Worm (Caenorhabditis elegans) whole organism, L4 larva: ENCODE data around the gene pgp-1.
A peak's percentile ranks its signal among the peaks of the same experiment; 100 is the strongest.

ENCODE experiments used
- F37D6.2 ChIP-seq: sonication (generic microtip); optimal IDR thresholded peaks from 2 replicates; lab custom pipeline; 2016; ENCODE audit warnings: mild to moderate bottlenecking, missing genetic modification characterization, missing compliant biosample characterization
- F49E8.2 ChIP-seq: sonication (generic microtip); optimal IDR thresholded peaks from 2 replicates; lab custom pipeline; 2016; ENCODE audit warnings: missing compliant biosample characterization, mild to moderate bottlenecking, missing genetic modification characterization, borderline replicate concordance
- T26A8.4 ChIP-seq: fragments of 200-800 bp; sonication (Bioruptor generic); IDR thresholded peaks from 2 replicates; pipeline ENCODE4 v1.3.6; 2022; ENCODE audit warnings: missing genetic modification characterization, missing compliant biosample characterization
- Y75B8A.6 ChIP-seq: fragments of 200-800 bp; sonication (Bioruptor generic); IDR thresholded peaks from 2 replicates; pipeline ENCODE4 v1.3.6; 2022; ENCODE audit warnings: missing genetic modification reagents, missing genetic modification characterization, missing compliant biosample characterization
- aha-1 ChIP-seq: fragments of 150-350 bp; peaks from one replicate; lab custom pipeline; 2014; ENCODE audit warnings: missing biosample characterization, missing genetic modification characterization
- aly-2 ChIP-seq: sonication (generic microtip); optimal IDR thresholded peaks from 2 replicates; lab custom pipeline; 2018; ENCODE audit warnings: missing biosample characterization, missing genetic modification characterization
- ceh-82 ChIP-seq: sonication (generic microtip); optimal IDR thresholded peaks from 2 replicates; lab custom pipeline; 2017; ENCODE audit warnings: missing biosample characterization, missing genetic modification characterization
- ctbp-1 ChIP-seq: fragments of 200-800 bp; sonication (Bioruptor generic); IDR thresholded peaks from 2 replicates; pipeline ENCODE4 v1.3.6; 2022; ENCODE audit warnings: missing genetic modification reagents, missing genetic modification characterization, missing compliant biosample characterization
- daf-16 ChIP-seq, 3 experiments: sonication (generic microtip); optimal IDR thresholded peaks; 2 replicates each; lab custom pipeline; 2016 to 2017; ENCODE audit warnings: missing genetic modification characterization in 3 of 3, missing genetic modification reagents in 3 of 3, mild to moderate bottlenecking in 2 of 3, missing compliant biosample characterization in 2 of 3, missing biosample characterization in 1 of 3, moderate library complexity in 1 of 3
- daf-8 ChIP-seq: fragments of 200-800 bp; sonication (Bioruptor generic); IDR thresholded peaks from 2 replicates; pipeline ENCODE4 v1.3.6; 2022; ENCODE audit warnings: missing genetic modification characterization, missing compliant biosample characterization
- dmd-8 ChIP-seq: fragments of 200-800 bp; sonication (Bioruptor generic); IDR thresholded peaks from 2 replicates; pipeline ENCODE4 v1.3.6; 2022; ENCODE audit warnings: missing genetic modification characterization, missing compliant biosample characterization
- duxl-1 ChIP-seq: sonication (generic microtip); optimal IDR thresholded peaks from 2 replicates; lab custom pipeline; 2016; ENCODE audit warnings: mild to moderate bottlenecking, missing genetic modification characterization, moderate library complexity, missing compliant biosample characterization; ENCODE audit not compliant: poor library complexity
- dve-1 ChIP-seq: sonication (generic microtip); optimal IDR thresholded peaks from 2 replicates; lab custom pipeline; 2017; ENCODE audit warnings: antibody characterized with exemption, mild to moderate bottlenecking, missing genetic modification characterization, missing compliant biosample characterization; ENCODE audit not compliant: insufficient read depth
- egl-27 ChIP-seq: sonication (generic microtip); optimal IDR thresholded peaks from 3 replicates; lab custom pipeline; 2017; ENCODE audit warnings: missing biosample characterization, missing genetic modification reagents, missing genetic modification characterization
- fkh-10 ChIP-seq: fragments of 150-350 bp; optimal IDR thresholded peaks from 2 replicates; lab custom pipeline; 2014; ENCODE audit warnings: missing biosample characterization, missing genetic modification reagents, missing genetic modification characterization
- fos-1 ChIP-seq: fragments of 150-350 bp; optimal IDR thresholded peaks from 2 replicates; lab custom pipeline; 2014; ENCODE audit warnings: missing biosample characterization, missing genetic modification characterization
- hlh-11 ChIP-seq: fragments of 200-800 bp; sonication (Bioruptor generic); optimal IDR thresholded peaks from 2 replicates; lab custom pipeline; 2018; ENCODE audit warnings: mild to moderate bottlenecking, missing genetic modification characterization, missing compliant biosample characterization
- hlh-30 ChIP-seq: sonication (generic microtip); optimal IDR thresholded peaks from 2 replicates; lab custom pipeline; 2017; ENCODE audit warnings: antibody characterized with exemption, mild to moderate bottlenecking, missing genetic modification characterization, missing compliant biosample characterization; ENCODE audit not compliant: insufficient read depth
- hmg-1.1 ChIP-seq: fragments of 200-800 bp; sonication (Bioruptor generic); IDR thresholded peaks from 2 replicates; pipeline ENCODE4 v1.3.6; 2022; ENCODE audit warnings: missing genetic modification reagents, missing genetic modification characterization, missing compliant biosample characterization
- jun-1 ChIP-seq: fragments of 150-350 bp; optimal IDR thresholded peaks from 2 replicates; lab custom pipeline; 2014; ENCODE audit warnings: missing biosample characterization, missing genetic modification reagents, missing genetic modification characterization
- lim-7 ChIP-seq: fragments of 200-800 bp; sonication (Bioruptor generic); IDR thresholded peaks from 2 replicates; pipeline ENCODE4 v1.3.6; 2022; ENCODE audit warnings: missing genetic modification characterization, missing compliant biosample characterization
- lin-29 ChIP-seq: fragments of 200-800 bp; sonication (Bioruptor generic); IDR thresholded peaks from 2 replicates; pipeline ENCODE4 v1.3.6; 2022; ENCODE audit warnings: missing genetic modification reagents, missing genetic modification characterization, missing compliant biosample characterization
- lin-39 ChIP-seq: fragments of 150-350 bp; optimal IDR thresholded peaks from 2 replicates; lab custom pipeline; 2014; ENCODE audit warnings: missing biosample characterization, missing genetic modification reagents, missing genetic modification characterization
- lsy-2 ChIP-seq, 2 experiments: fragments of 150-350 bp in 1 of 2; sonication (generic microtip) in 1 of 2; optimal IDR thresholded peaks; 2 replicates each; lab custom pipeline; 2014 to 2017; ENCODE audit warnings: missing biosample characterization in 2 of 2, missing genetic modification characterization in 2 of 2
- mdl-1 ChIP-seq, 2 experiments: fragments of 150-350 bp in 1 of 2; sonication (generic microtip) in 1 of 2; optimal IDR thresholded peaks; 2 replicates each; lab custom pipeline; 2014 to 2017; ENCODE audit warnings: missing biosample characterization in 2 of 2, missing genetic modification characterization in 2 of 2
- mep-1 ChIP-seq: fragments of 150-350 bp; sonication (generic microtip); optimal IDR thresholded peaks from 3 replicates; lab custom pipeline; 2014; ENCODE audit warnings: missing biosample characterization, missing genetic modification characterization
- mes-2 ChIP-seq: sonication (generic microtip); optimal IDR thresholded peaks from 2 replicates; lab custom pipeline; 2016; ENCODE audit warnings: missing genotype, mild to moderate bottlenecking, missing genetic modification characterization, missing compliant biosample characterization; ENCODE audit not compliant: poor library complexity, severe bottlenecking
- nhr-25 ChIP-seq: sonication (generic microtip); optimal IDR thresholded peaks from 2 replicates; lab custom pipeline; 2017; ENCODE audit warnings: missing genetic modification characterization, mild to moderate bottlenecking, missing compliant biosample characterization, antibody characterized with exemption, moderate library complexity, borderline replicate concordance; ENCODE audit not compliant: insufficient read depth
- nhr-48 ChIP-seq: sonication (generic microtip); optimal IDR thresholded peaks from 2 replicates; lab custom pipeline; 2016; ENCODE audit warnings: mild to moderate bottlenecking, missing genetic modification characterization, missing compliant biosample characterization
- nhr-6 ChIP-seq: fragments of 150-350 bp; optimal IDR thresholded peaks from 2 replicates; lab custom pipeline; 2014; ENCODE audit warnings: missing biosample characterization, missing genetic modification characterization
- rbr-2 ChIP-seq: sonication (generic microtip); optimal IDR thresholded peaks from 2 replicates; lab custom pipeline; 2016; ENCODE audit warnings: missing genotype, missing genetic modification characterization, missing compliant biosample characterization
- sdz-12 ChIP-seq: fragments of 200-800 bp; sonication (Bioruptor generic); optimal IDR thresholded peaks from 2 replicates; lab custom pipeline; 2018; ENCODE audit warnings: mild to moderate bottlenecking, missing genetic modification characterization, missing compliant biosample characterization
- set-16 ChIP-seq: fragments of 200-800 bp; sonication (Bioruptor generic); IDR thresholded peaks from 2 replicates; pipeline ENCODE4 v1.3.6; 2022; ENCODE audit warnings: missing genetic modification reagents, missing genetic modification characterization, missing compliant biosample characterization
- snpc-1.2 ChIP-seq: fragments of 200-800 bp; sonication (Bioruptor generic); IDR thresholded peaks from 2 replicates; pipeline ENCODE4 v1.3.6; 2022; ENCODE audit warnings: missing genetic modification reagents, missing genetic modification characterization, missing compliant biosample characterization
- vab-7 ChIP-seq: fragments of 200-800 bp; sonication (Bioruptor generic); IDR thresholded peaks from 2 replicates; pipeline ENCODE4 v1.3.6; 2022; ENCODE audit warnings: missing genetic modification reagents, missing genetic modification characterization, missing compliant biosample characterization
- zfp-3 ChIP-seq: fragments of 200-800 bp; sonication (Bioruptor generic); conservative IDR thresholded peaks from 2 replicates; pipeline ENCODE4 v1.3.6; 2022; ENCODE audit warnings: missing genetic modification reagents, missing genetic modification characterization, missing compliant biosample characterization

pgp-1 gene

ce11 chrIV:12584146-12584545, 14.8 kb downstream of the pgp-1 start:
- no peak for TF ChIP-seq nhr-6 (tag; lab: Kevin White, UChicago)
- no peak for TF ChIP-seq egl-27
- peak in 1 of 2 experiments; percentile 44 for TF ChIP-seq lsy-2 (tag; optimal IDR thresholded peaks at IDR 0.05; lab: Kevin White, UChicago)
- TF ChIP-seq ctbp-1 (GFP tag; lab: Robert Waterston, UW) = 0 out of 2 replicates have a peak, but pooled peaks have one; percentile 42
- peak; percentile 2 for TF ChIP-seq F37D6.2 (tag; lab: Kevin White, UChicago)
- peak; percentile 71 for TF ChIP-seq mep-1 (tag; lab: Kevin White, UChicago)
- TF ChIP-seq hmg-1.1 (GFP tag; lab: Robert Waterston, UW) = peak; percentile 46; the same call in 1 of the 2 replicates
- 0 out of 2 replicates have a peak, but pooled peaks have one; percentile 26 for TF ChIP-seq vab-7 (GFP tag; lab: Robert Waterston, UW)
- no peak for TF ChIP-seq nhr-48 (tag; lab: Kevin White, UChicago)
- no peak for TF ChIP-seq Y75B8A.6 (GFP tag; lab: Robert Waterston, UW)
- TF ChIP-seq mdl-1 (tag; optimal IDR thresholded peaks at IDR 0.05; lab: Kevin White, UChicago) = peak in 1 of 2 experiments; percentile 2
- no peak for TF ChIP-seq jun-1 (tag; lab: Kevin White, UChicago)
- TF ChIP-seq T26A8.4 (GFP tag; lab: Robert Waterston, UW) = no peak
- TF ChIP-seq hlh-30 (tag; lab: Kevin White, UChicago) = peak; percentile 14
- no peak for TF ChIP-seq lin-29 (GFP tag; lab: Robert Waterston, UW)
- TF ChIP-seq set-16 (GFP tag; lab: Robert Waterston, UW) = peak; percentile 54; the same call in 1 of the 2 replicates
- peak; percentile 24 for TF ChIP-seq mes-2 (tag; lab: Kevin White, UChicago)
- peak; percentile 67 for TF ChIP-seq rbr-2 (tag; lab: Kevin White, UChicago)
- TF ChIP-seq fkh-10 (GFP tag; lab: Kevin White, UChicago) = peak; percentile 34

ce11 chrIV:12583181-12583580, 15.8 kb downstream of the pgp-1 start:
- TF ChIP-seq lin-39 (tag; lab: Kevin White, UChicago) (no peak), dmd-8 (GFP tag; lab: Robert Waterston, UW) (no peak), F37D6.2 (tag; lab: Kevin White, UChicago) (no peak), dve-1 (no peak), hlh-11 (tag; lab: Kevin White, UChicago) (no peak), daf-16 (GFP tag; optimal IDR thresholded peaks at IDR 0.05; lab: Kevin White, UChicago) (no peak), daf-16 (tag; optimal IDR thresholded peaks at IDR 0.05; lab: Kevin White, UChicago) (no peak), aly-2 (tag; lab: Kevin White, UChicago) (no peak), lsy-2 (tag; optimal IDR thresholded peaks at IDR 0.05; lab: Kevin White, UChicago) (peak in 1 of 2 experiments; percentile 42), aha-1 (peak; percentile 88), nhr-25 (tag; lab: Kevin White, UChicago) (no peak), daf-8 (no peak), snpc-1.2 (GFP tag; lab: Robert Waterston, UW) (no peak), fkh-10 (GFP tag; lab: Kevin White, UChicago) (peak; percentile 46), duxl-1 (tag; lab: Kevin White, UChicago) (no peak), rbr-2 (tag; lab: Kevin White, UChicago) (peak; percentile 54), F49E8.2 (no peak), sdz-12 (GFP tag; lab: Kevin White, UChicago) (no peak), lim-7 (GFP tag; lab: Robert Waterston, UW) (no peak), ceh-82 (tag; lab: Kevin White, UChicago) (no peak), set-16 (GFP tag; lab: Robert Waterston, UW) (no peak), hmg-1.1 (GFP tag; lab: Robert Waterston, UW) (0 out of 2 replicates have a peak, but pooled peaks have one; percentile 14), zfp-3 (GFP tag; lab: Robert Waterston, UW) (no peak), fos-1 (tag; lab: Kevin White, UChicago) (no peak)
